Worm (Caenorhabditis elegans) whole organism, mixed stage, embryonic: ENCODE results near the gene F42A6.6.
"Not testable (repeated sequence)": the region's sequence is repeated elsewhere in the genome, so short reads cannot be mapped to it uniquely, and the experiment has no call there.

Source experiments
- M03D4.4 ChIP-seq: sonication (generic microtip); optimal IDR thresholded peaks from 2 replicates; lab custom pipeline; 2017; ENCODE audit warnings: mild to moderate bottlenecking, missing genetic modification characterization, missing compliant biosample characterization
- bed-3 ChIP-seq: fragments of 200-800 bp; sonication (Bioruptor generic); optimal IDR thresholded peaks from 3 replicates; lab custom pipeline; 2018; ENCODE audit warnings: mild to moderate bottlenecking, missing genetic modification characterization, moderate library complexity, missing compliant biosample characterization
- blmp-1 ChIP-seq: fragments of 150-350 bp; optimal IDR thresholded peaks from 2 replicates; lab custom pipeline; 2014; ENCODE audit warnings: missing biosample characterization, missing genetic modification characterization
- ceh-39 ChIP-seq: fragments of 150-350 bp; optimal IDR thresholded peaks from 2 replicates; lab custom pipeline; 2014; ENCODE audit warnings: missing biosample characterization, missing genetic modification characterization
- ceh-43 ChIP-seq: fragments of 200-800 bp; sonication (Bioruptor generic); optimal IDR thresholded peaks from 2 replicates; lab custom pipeline; 2018; ENCODE audit warnings: mild to moderate bottlenecking, missing genetic modification characterization, moderate library complexity, missing compliant biosample characterization
- ceh-83 ChIP-seq: fragments of 200-800 bp; sonication (Bioruptor generic); optimal IDR thresholded peaks from 2 replicates; lab custom pipeline; 2018; ENCODE audit warnings: mild to moderate bottlenecking, missing genetic modification characterization, missing compliant biosample characterization
- ces-1 ChIP-seq: fragments of 150-350 bp; optimal IDR thresholded peaks from 2 replicates; lab custom pipeline; 2014; ENCODE audit warnings: missing biosample characterization, missing genetic modification reagents, missing genetic modification characterization
- cnd-1 ChIP-seq: fragments of 200-800 bp; sonication (Bioruptor generic); optimal IDR thresholded peaks from 2 replicates; lab custom pipeline; 2018; ENCODE audit warnings: mild to moderate bottlenecking, missing genetic modification characterization, missing compliant biosample characterization
- drap-1 ChIP-seq: fragments of 200-800 bp; sonication (Bioruptor generic); optimal IDR thresholded peaks from 3 replicates; lab custom pipeline; 2018; ENCODE audit warnings: mild to moderate bottlenecking, missing genetic modification characterization, missing compliant biosample characterization
- elt-1 ChIP-seq: sonication (generic microtip); optimal IDR thresholded peaks from 2 replicates; lab custom pipeline; 2017; ENCODE audit warnings: missing genetic modification characterization, mild to moderate bottlenecking, missing compliant biosample characterization, antibody characterized with exemption, moderate library complexity, borderline replicate concordance; ENCODE audit not compliant: insufficient read depth
- elt-3 ChIP-seq: fragments of 150-350 bp; optimal IDR thresholded peaks from 2 replicates; lab custom pipeline; 2014; ENCODE audit warnings: missing biosample characterization, missing genetic modification characterization
- flh-1 ChIP-seq: fragments of 200-800 bp; sonication (Bioruptor generic); optimal IDR thresholded peaks from 2 replicates; lab custom pipeline; 2018; ENCODE audit warnings: mild to moderate bottlenecking, missing genetic modification characterization, moderate library complexity, missing compliant biosample characterization
- ham-2 ChIP-seq: fragments of 200-800 bp; sonication (Bioruptor generic); optimal IDR thresholded peaks from 2 replicates; lab custom pipeline; 2018; ENCODE audit warnings: mild to moderate bottlenecking, missing genetic modification characterization, missing compliant biosample characterization
- hlh-1 ChIP-seq: fragments of 150-350 bp; optimal IDR thresholded peaks from 2 replicates; lab custom pipeline; 2014; ENCODE audit warnings: missing biosample characterization, missing genetic modification reagents, missing genetic modification characterization
- lin-13 ChIP-seq: fragments of 150-350 bp; optimal IDR thresholded peaks from 2 replicates; lab custom pipeline; 2014; ENCODE audit warnings: missing biosample characterization, missing genetic modification characterization
- lin-32 ChIP-seq: fragments of 200-800 bp; sonication (Bioruptor generic); optimal IDR thresholded peaks from 2 replicates; lab custom pipeline; 2018; ENCODE audit warnings: mild to moderate bottlenecking, missing genetic modification characterization, missing compliant biosample characterization
- lsy-2 ChIP-seq: fragments of 150-350 bp; optimal IDR thresholded peaks from 2 replicates; lab custom pipeline; 2014; ENCODE audit warnings: missing biosample characterization, missing genetic modification characterization
- mab-5 ChIP-seq: fragments of 150-350 bp; optimal IDR thresholded peaks from 2 replicates; lab custom pipeline; 2014; ENCODE audit warnings: missing biosample characterization, missing genetic modification characterization
- mep-1 ChIP-seq: fragments of 150-350 bp; optimal IDR thresholded peaks from 2 replicates; lab custom pipeline; 2017; ENCODE audit warnings: missing biosample characterization, missing genetic modification reagents, missing genetic modification characterization, inconsistent platforms
- mls-2 ChIP-seq: sonication (generic microtip); optimal IDR thresholded peaks from 2 replicates; lab custom pipeline; 2016; ENCODE audit warnings: mild to moderate bottlenecking, missing genetic modification characterization, moderate library complexity, missing compliant biosample characterization
- nhr-12 ChIP-seq: fragments of 150-350 bp; optimal IDR thresholded peaks from 2 replicates; lab custom pipeline; 2014; ENCODE audit warnings: missing biosample characterization, missing genetic modification characterization
- nhr-2 ChIP-seq: fragments of 150-350 bp; optimal IDR thresholded peaks from 2 replicates; lab custom pipeline; 2014; ENCODE audit warnings: missing biosample characterization, missing genetic modification characterization
- nhr-237 ChIP-seq: fragments of 150-350 bp; optimal IDR thresholded peaks from 2 replicates; lab custom pipeline; 2014; ENCODE audit warnings: missing biosample characterization, missing genetic modification characterization
- nhr-28 ChIP-seq: fragments of 150-350 bp; optimal IDR thresholded peaks from 2 replicates; lab custom pipeline; 2014; ENCODE audit warnings: missing biosample characterization, missing genetic modification characterization
- nhr-76 ChIP-seq: sonication (generic microtip); optimal IDR thresholded peaks from 2 replicates; lab custom pipeline; 2017; ENCODE audit warnings: missing biosample characterization, missing genetic modification characterization
- pha-4 ChIP-seq: fragments of 150-350 bp; optimal IDR thresholded peaks from 2 replicates; lab custom pipeline; 2018; ENCODE audit warnings: missing biosample characterization, missing genetic modification reagents, missing genetic modification characterization
- sem-2 ChIP-seq: fragments of 200-800 bp; sonication (Bioruptor generic); optimal IDR thresholded peaks from 2 replicates; lab custom pipeline; 2018; ENCODE audit warnings: mild to moderate bottlenecking, missing genetic modification characterization, missing compliant biosample characterization
- snpc-4 ChIP-seq: fragments of 150-350 bp; optimal IDR thresholded peaks from 2 replicates; lab custom pipeline; 2014; ENCODE audit warnings: missing biosample characterization, missing genetic modification characterization
- sptf-1 ChIP-seq: sonication (generic microtip); optimal IDR thresholded peaks from 2 replicates; lab custom pipeline; 2017; ENCODE audit warnings: mild to moderate bottlenecking, missing genetic modification characterization, moderate library complexity, missing compliant biosample characterization
- tbx-8 ChIP-seq: fragments of 200-800 bp; sonication (Bioruptor generic); optimal IDR thresholded peaks from 2 replicates; lab custom pipeline; 2018; ENCODE audit warnings: mild to moderate bottlenecking, missing genetic modification characterization, moderate library complexity, missing compliant biosample characterization
- unc-120 ChIP-seq: sonication (generic microtip); optimal IDR thresholded peaks from 2 replicates; lab custom pipeline; 2017; ENCODE audit warnings: missing genetic modification characterization, missing compliant biosample characterization; ENCODE audit not compliant: poor library complexity, severe bottlenecking
- unc-39 ChIP-seq: fragments of 150-350 bp; optimal IDR thresholded peaks from 2 replicates; lab custom pipeline; 2014; ENCODE audit warnings: missing biosample characterization, missing genetic modification characterization
- unc-62 ChIP-seq: fragments of 150-350 bp; optimal IDR thresholded peaks from 2 replicates; lab custom pipeline; 2014; ENCODE audit warnings: missing biosample characterization, missing genetic modification reagents, missing genetic modification characterization
- zip-8 ChIP-seq: fragments of 150-350 bp; optimal IDR thresholded peaks from 2 replicates; lab custom pipeline; 2014; ENCODE audit warnings: missing biosample characterization, missing genetic modification characterization
- ztf-11 ChIP-seq: fragments of 150-350 bp; optimal IDR thresholded peaks from 2 replicates; lab custom pipeline; 2014; ENCODE audit warnings: missing biosample characterization, missing genetic modification characterization

The F42A6.6 gene

DNA sequence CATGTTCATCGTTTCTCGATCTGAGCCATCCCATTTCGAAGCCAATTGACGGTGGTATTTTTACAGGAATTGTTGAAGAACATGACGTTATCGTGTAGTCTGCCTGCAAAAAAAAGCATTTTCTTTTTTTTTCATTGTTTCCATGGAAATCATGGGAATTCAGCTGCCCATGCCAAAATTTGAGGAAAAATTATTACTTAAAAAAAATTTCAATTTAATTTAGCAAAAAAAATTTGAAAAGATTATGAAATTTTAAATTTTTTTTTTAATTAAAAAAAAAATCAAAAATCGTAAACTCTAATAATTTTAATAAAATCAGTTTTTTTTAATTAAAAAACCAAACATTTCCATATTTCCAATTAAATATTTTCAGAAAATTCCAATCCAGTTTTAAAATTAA, 4.9 kb downstream of the F42A6.6 start, which contains the start of gene F42A6.5:
F42A6.5 (minus strand) TSS at position 101 of the 400 bp plus-strand sequence.
- TF ChIP-seq sptf-1 (tag; lab: Kevin White, UChicago); mab-5 (tag; lab: Kevin White, UChicago); tbx-8 (GFP tag; lab: Kevin White, UChicago): not testable (repeated sequence)

DNA sequence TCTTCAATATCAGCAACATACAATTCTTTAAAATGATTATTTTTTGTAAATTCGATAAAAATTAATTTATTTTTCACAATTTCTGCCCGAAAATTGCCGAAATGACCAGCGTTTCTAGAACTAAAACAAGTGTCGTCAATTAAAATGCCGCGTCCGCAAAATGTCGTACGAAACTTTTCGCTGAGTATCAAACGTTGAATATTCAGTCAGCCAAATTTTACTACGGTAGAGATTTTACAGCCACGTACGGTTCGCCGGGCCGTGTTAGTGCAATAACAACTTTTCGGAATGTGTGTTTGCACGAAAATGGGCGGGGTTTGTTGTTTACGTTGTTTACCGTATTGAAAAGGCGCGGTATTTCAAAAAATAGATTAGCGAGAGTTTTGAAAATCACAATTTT, 23.4 kb downstream of the F42A6.6 start:
- peak; percentile 85 for TF ChIP-seq lsy-2

DNA sequence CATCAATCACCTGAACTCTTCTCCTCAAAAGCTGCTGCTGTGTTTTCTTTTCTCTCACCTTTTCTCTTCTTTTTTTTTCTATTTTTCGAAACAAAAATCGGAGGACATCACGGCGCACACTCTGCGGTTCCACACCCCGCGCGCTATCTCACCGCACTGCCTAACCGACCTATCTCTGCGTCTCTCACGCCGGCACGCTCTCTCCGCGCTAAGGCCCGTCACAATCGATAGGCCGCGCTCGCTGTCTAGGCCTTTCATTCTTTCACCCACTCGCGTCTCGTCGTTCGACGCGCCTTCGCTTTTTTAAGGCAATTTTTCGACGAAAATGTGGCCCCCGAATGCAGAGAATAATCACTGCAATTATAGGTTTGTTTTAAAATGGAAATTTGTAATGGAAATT, 25.4 kb downstream of the F42A6.6 start, which contains the start of gene zip-11:
zip-11 (plus strand) TSS at position 34 of the 400 bp plus-strand sequence.
- TF ChIP-seq nhr-2 (tag; lab: Kevin White, UChicago), result no peak
- no peak for TF ChIP-seq mls-2 (tag; lab: Kevin White, UChicago)
- peak; percentile 21 for TF ChIP-seq lsy-2
- TF ChIP-seq nhr-12 (tag; lab: Kevin White, UChicago), result no peak
- TF ChIP-seq ham-2, result no peak
- peak; percentile 24 for TF ChIP-seq nhr-237 (tag; lab: Kevin White, UChicago)
- TF ChIP-seq ztf-11 (tag; lab: Kevin White, UChicago), result no peak
- TF ChIP-seq nhr-76 (tag; lab: Kevin White, UChicago), result no peak
- TF ChIP-seq flh-1 (GFP tag; lab: Kevin White, UChicago), result no peak
- no peak for TF ChIP-seq ces-1 (GFP tag; lab: Kevin White, UChicago)
- TF ChIP-seq zip-8 (tag; lab: Kevin White, UChicago), result no peak
- no peak for TF ChIP-seq ceh-43 (GFP tag; lab: Kevin White, UChicago)
- no peak for TF ChIP-seq elt-3 (tag; lab: Kevin White, UChicago)
- TF ChIP-seq mep-1 (tag; lab: Kevin White, UChicago), result peak; percentile 24
- TF ChIP-seq pha-4, result peak; percentile 60
- TF ChIP-seq sem-2 (GFP tag; lab: Kevin White, UChicago), result no peak
- no peak for TF ChIP-seq cnd-1 (tag; lab: Kevin White, UChicago)
- no peak for TF ChIP-seq snpc-4 (tag; lab: Kevin White, UChicago)
- no peak for TF ChIP-seq bed-3
- TF ChIP-seq nhr-28, result no peak
- no peak for TF ChIP-seq M03D4.4 (tag; lab: Kevin White, UChicago)
- peak; percentile 62 for TF ChIP-seq unc-120
- TF ChIP-seq unc-62, result peak; percentile 34
- TF ChIP-seq lin-32, result no peak
- no peak for TF ChIP-seq mab-5 (tag; lab: Kevin White, UChicago)
- TF ChIP-seq ceh-39 (tag; lab: Kevin White, UChicago), result peak; percentile 23
- no peak for TF ChIP-seq sptf-1 (tag; lab: Kevin White, UChicago)
- no peak for TF ChIP-seq blmp-1 (tag; lab: Kevin White, UChicago)
- TF ChIP-seq drap-1, result no peak
- no peak for TF ChIP-seq hlh-1
- TF ChIP-seq lin-13 (tag; lab: Kevin White, UChicago), result no peak
- no peak for TF ChIP-seq elt-1
- no peak for TF ChIP-seq unc-39 (tag; lab: Kevin White, UChicago)
- TF ChIP-seq tbx-8 (GFP tag; lab: Kevin White, UChicago), result no peak
- no peak for TF ChIP-seq ceh-83 (GFP tag; lab: Kevin White, UChicago)
- TF ChIP-seq, all 35 proteins: peak for 7

DNA sequence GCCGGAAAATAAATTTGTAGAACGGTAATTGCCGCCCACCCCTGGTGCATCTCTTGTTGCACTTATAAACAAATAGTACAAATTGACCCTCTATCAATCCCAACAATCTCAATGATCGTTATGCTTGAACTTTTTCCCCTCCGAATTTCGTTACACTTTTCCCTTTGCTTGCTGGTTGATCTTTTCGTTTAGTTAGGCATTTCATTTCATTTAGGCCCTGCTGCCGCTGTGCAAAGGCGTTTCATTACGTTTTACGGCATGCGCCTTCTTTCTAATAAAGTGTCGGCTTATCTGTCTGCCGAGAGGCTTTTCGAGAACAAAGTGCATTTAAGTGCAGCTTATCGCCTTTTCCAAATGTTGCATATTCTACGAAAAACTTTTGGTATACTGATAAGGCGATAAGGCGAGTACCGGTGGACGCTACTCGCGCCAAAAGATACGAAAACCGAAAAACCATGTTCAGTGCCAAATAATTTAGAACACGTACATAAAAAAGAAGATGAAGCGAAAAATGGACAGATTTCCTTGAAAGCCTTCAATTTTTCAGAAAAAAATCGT, 25.9 kb downstream of the F42A6.6 start:
- TF ChIP-seq drap-1, result no peak
- TF ChIP-seq snpc-4 (tag; lab: Kevin White, UChicago), result no peak
- no peak for TF ChIP-seq blmp-1 (tag; lab: Kevin White, UChicago)
- no peak for TF ChIP-seq mep-1 (tag; lab: Kevin White, UChicago)
- TF ChIP-seq flh-1 (GFP tag; lab: Kevin White, UChicago), result no peak
- TF ChIP-seq lsy-2, result no peak
- no peak for TF ChIP-seq nhr-2 (tag; lab: Kevin White, UChicago)
- no peak for TF ChIP-seq mab-5 (tag; lab: Kevin White, UChicago)
- TF ChIP-seq cnd-1 (tag; lab: Kevin White, UChicago), result no peak
- TF ChIP-seq elt-3 (tag; lab: Kevin White, UChicago), result no peak
- no peak for TF ChIP-seq lin-32
- TF ChIP-seq sptf-1 (tag; lab: Kevin White, UChicago), result no peak
- no peak for TF ChIP-seq ces-1 (GFP tag; lab: Kevin White, UChicago)
- TF ChIP-seq nhr-12 (tag; lab: Kevin White, UChicago), result no peak
- TF ChIP-seq ceh-39 (tag; lab: Kevin White, UChicago), result no peak
- TF ChIP-seq pha-4, result no peak
- no peak for TF ChIP-seq unc-62
